Worm (Caenorhabditis elegans) whole organism, L4 larva: ENCODE data around the gene K05F6.12.
"Not testable (repeated sequence)": the region's sequence is repeated elsewhere in the genome, so short reads cannot be mapped to it uniquely, and the experiment has no call there.

Experiments
- ceh-20 ChIP-seq: fragments of 200-800 bp; sonication (Bioruptor generic); IDR thresholded peaks from 2 replicates; pipeline ENCODE4 v1.3.6; 2022; ENCODE audit warnings: missing genetic modification reagents, missing genetic modification characterization, missing compliant biosample characterization
- ceh-82 ChIP-seq: sonication (generic microtip); optimal IDR thresholded peaks from 2 replicates; lab custom pipeline; 2017; ENCODE audit warnings: missing biosample characterization, missing genetic modification characterization
- fkh-10 ChIP-seq: fragments of 150-350 bp; optimal IDR thresholded peaks from 2 replicates; lab custom pipeline; 2014; ENCODE audit warnings: missing biosample characterization, missing genetic modification reagents, missing genetic modification characterization
- jun-1 ChIP-seq: fragments of 150-350 bp; optimal IDR thresholded peaks from 2 replicates; lab custom pipeline; 2014; ENCODE audit warnings: missing biosample characterization, missing genetic modification reagents, missing genetic modification characterization
- nhr-48 ChIP-seq: sonication (generic microtip); optimal IDR thresholded peaks from 2 replicates; lab custom pipeline; 2016; ENCODE audit warnings: mild to moderate bottlenecking, missing genetic modification characterization, missing compliant biosample characterization
- unc-130 ChIP-seq: sonication (generic microtip); optimal IDR thresholded peaks from 2 replicates; lab custom pipeline; 2016; ENCODE audit warnings: missing genetic modification reagents, missing genetic modification characterization, missing compliant biosample characterization
- ztf-11 ChIP-seq: fragments of 150-350 bp; optimal IDR thresholded peaks from 2 replicates; lab custom pipeline; 2014; ENCODE audit warnings: missing biosample characterization, missing genetic modification characterization

- not testable (repeated sequence) for TF ChIP-seq ceh-20; unc-130; ztf-11 (tag; lab: Kevin White, UChicago); jun-1 (tag; lab: Kevin White, UChicago); nhr-48; ceh-82 (tag; lab: Kevin White, UChicago); fkh-10 (GFP tag; lab: Kevin White, UChicago)
Observed at ce11 chrII:1543182-1543581, 2.5 kb upstream of the K05F6.12 start, which contains the start of gene K05F6.4.
